Fruit fly (Drosophila melanogaster) whole organism, adult: ENCODE measurements around the gene Lint-O.

Experiments used
- CG14711 ChIP-seq: fragments of 200-800 bp; sonication (Bioruptor generic); optimal IDR thresholded peaks from 2 replicates; lab custom pipeline; 2018; ENCODE audit warnings: missing biosample characterization, mild to moderate bottlenecking, missing genetic modification characterization, moderate library complexity
- CG5204 ChIP-seq: fragments of 200-800 bp; sonication (Bioruptor generic); optimal IDR thresholded peaks from 2 replicates; lab custom pipeline; 2016; ENCODE audit warnings: missing biosample characterization, missing genetic modification characterization
- Crg-1 ChIP-seq: fragments of 200-800 bp; sonication (Bioruptor generic); optimal IDR thresholded peaks from 2 replicates; lab custom pipeline; 2016; ENCODE audit warnings: missing biosample characterization, missing genetic modification characterization
- bab1 ChIP-seq: fragments of 200-800 bp; sonication (Bioruptor generic); optimal IDR thresholded peaks from 3 replicates; lab custom pipeline; 2019; ENCODE audit warnings: missing biosample characterization, mild to moderate bottlenecking, missing genetic modification characterization, moderate library complexity
- cic ChIP-seq: fragments of 200-800 bp; sonication (Bioruptor generic); optimal IDR thresholded peaks from 2 replicates; lab custom pipeline; 2017; ENCODE audit warnings: missing biosample characterization, mild to moderate bottlenecking, missing genetic modification characterization, moderate library complexity
- cnc ChIP-seq, 2 experiments: fragments of >200 bp; optimal IDR thresholded peaks; 2 replicates each; lab custom pipeline; 2017
- pad ChIP-seq: fragments of 200-800 bp; sonication (Bioruptor generic); optimal IDR thresholded peaks from 3 replicates; lab custom pipeline; 2017; ENCODE audit warnings: missing biosample characterization, missing genetic modification characterization, mild to moderate bottlenecking, moderate library complexity, missing genetic modification reagents
- tj ChIP-seq: fragments of 200-800 bp; sonication (Bioruptor generic); optimal IDR thresholded peaks from 3 replicates; lab custom pipeline; 2017; ENCODE audit warnings: missing biosample characterization, mild to moderate bottlenecking, missing genetic modification characterization, moderate library complexity

dm6 chrX:2714730-2715129 is 16.2 kb downstream of the Lint-O start:
- TF ChIP-seq pad (GFP tag; lab: Kevin White, UChicago) (peak; percentile 34), cnc (optimal IDR thresholded peaks at IDR 0.05; lab: Kevin White, UChicago) (no peak), Crg-1 (GFP tag; lab: Kevin White, UChicago) (peak; percentile 1), CG5204 (no peak), tj (GFP tag; lab: Kevin White, UChicago) (peak; percentile 12), CG14711 (tag; lab: Kevin White, UChicago) (peak; percentile 15), bab1 (GFP tag; lab: Kevin White, UChicago) (peak; percentile 90), cic (GFP tag; lab: Kevin White, UChicago) (no peak)
